Fruit fly (Drosophila melanogaster): ENCODE data around the gene Sf3b1.

DNA sequence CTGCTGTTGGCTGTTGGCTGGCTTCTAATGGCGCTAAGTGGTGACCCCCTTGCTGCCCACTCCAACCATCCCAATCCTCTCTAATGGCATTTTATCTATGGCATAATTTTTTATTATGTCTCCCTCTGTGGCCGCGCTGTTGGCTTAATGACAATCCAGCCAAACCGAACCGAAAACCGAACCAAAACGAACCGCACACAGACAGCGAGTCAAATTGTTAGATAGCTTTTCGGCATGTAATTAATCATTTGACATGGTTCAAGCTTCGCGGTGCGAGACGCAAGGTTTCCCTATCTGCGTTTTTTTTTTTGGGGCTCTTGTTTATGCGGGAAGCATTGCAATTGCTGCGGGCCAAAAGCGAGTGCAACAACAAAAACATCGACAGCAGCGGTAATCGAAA lies 40.5 kb upstream of the Sf3b1 start:
- TF ChIP-seq Myc (optimal IDR thresholded peaks at IDR 0.05) (no peak), h (optimal IDR thresholded peaks at IDR 0.05) (no peak), Sin3A (optimal IDR thresholded peaks at IDR 0.05) (no peak)

Measured in Kc167 (cell line).